Worm (Caenorhabditis elegans): Measurements from ENCODE around the gene ZK666.4.

- TF ChIP-seq sma-9 (GFP tag; optimal IDR thresholded peaks at IDR 0.05) (no peak), sma-9 (tag; optimal IDR thresholded peaks at IDR 0.05) (no peak), nhr-6 (tag; optimal IDR thresholded peaks at IDR 0.05) (no peak), egl-27 (tag; optimal IDR thresholded peaks at IDR 0.05) (no peak), lin-11 (tag; optimal IDR thresholded peaks at IDR 0.05) (no peak), lin-13 (GFP tag; optimal IDR thresholded peaks at IDR 0.05) (no peak), mab-5 (tag; optimal IDR thresholded peaks at IDR 0.05) (no peak), unc-55 (GFP tag; optimal IDR thresholded peaks at IDR 0.05) (no peak), ceh-82 (tag; optimal IDR thresholded peaks at IDR 0.05) (no peak), Y55F3AM.14 (GFP tag; optimal IDR thresholded peaks at IDR 0.05) (no peak), mdl-1 (tag; optimal IDR thresholded peaks at IDR 0.05) (no peak)
These were observed 6.8 kb downstream of the ZK666.4 start for ce11 chrII:10483860-10484259.
